Worm (Caenorhabditis elegans) whole organism, L2 larva: ENCODE measurements around the gene nhr-177.

Experiments used
- F13H6.1 ChIP-seq: sonication (generic microtip); optimal IDR thresholded peaks from 2 replicates; lab custom pipeline; 2016; ENCODE audit warnings: missing genetic modification characterization, missing compliant biosample characterization
- R02D3.7 ChIP-seq: fragments of 150-350 bp; optimal IDR thresholded peaks from 2 replicates; lab custom pipeline; 2014; ENCODE audit warnings: missing biosample characterization, missing genetic modification characterization
- Y55F3AM.14 ChIP-seq: fragments of 200-800 bp; sonication (Bioruptor generic); optimal IDR thresholded peaks from 2 replicates; lab custom pipeline; 2018; ENCODE audit warnings: mild to moderate bottlenecking, missing genetic modification characterization, missing compliant biosample characterization
- ama-1 ChIP-seq: fragments of 150-350 bp; optimal IDR thresholded peaks from 2 replicates; lab custom pipeline; 2018; ENCODE audit warnings: inconsistent platforms
- blmp-1 ChIP-seq: sonication (generic microtip); optimal IDR thresholded peaks from 2 replicates; lab custom pipeline; 2017; ENCODE audit warnings: missing genetic modification characterization, mild to moderate bottlenecking, missing compliant biosample characterization, antibody characterized with exemption, moderate library complexity; ENCODE audit not compliant: insufficient read depth
- ceh-82 ChIP-seq: fragments of 150-350 bp; optimal IDR thresholded peaks from 2 replicates; lab custom pipeline; 2014; ENCODE audit warnings: missing biosample characterization, missing genetic modification characterization
- crh-2 ChIP-seq: sonication (generic microtip); optimal IDR thresholded peaks from 2 replicates; lab custom pipeline; 2017; ENCODE audit warnings: missing biosample characterization, missing genetic modification characterization
- dmd-4 ChIP-seq: sonication (generic microtip); optimal IDR thresholded peaks from 2 replicates; lab custom pipeline; 2017; ENCODE audit warnings: missing biosample characterization, missing genetic modification characterization
- egl-27 ChIP-seq: sonication (generic microtip); optimal IDR thresholded peaks from 3 replicates; lab custom pipeline; 2017; ENCODE audit warnings: missing biosample characterization, missing genetic modification reagents, missing genetic modification characterization
- elt-1 ChIP-seq: fragments of 150-350 bp; optimal IDR thresholded peaks from 2 replicates; lab custom pipeline; 2014; ENCODE audit warnings: missing biosample characterization, missing genetic modification characterization
- fos-1 ChIP-seq: fragments of 150-350 bp; optimal IDR thresholded peaks from 2 replicates; lab custom pipeline; 2014; ENCODE audit warnings: missing biosample characterization, missing genetic modification characterization
- gmeb-1 ChIP-seq: fragments of 150-350 bp; optimal IDR thresholded peaks from 2 replicates; lab custom pipeline; 2014; ENCODE audit warnings: missing biosample characterization, missing genetic modification characterization
- lin-11 ChIP-seq: fragments of 150-350 bp; sonication (generic microtip); optimal IDR thresholded peaks from 2 replicates; lab custom pipeline; 2014; ENCODE audit warnings: missing biosample characterization, missing genetic modification characterization, inconsistent platforms, mixed read lengths
- lin-13 ChIP-seq: fragments of 150-350 bp; optimal IDR thresholded peaks from 2 replicates; lab custom pipeline; 2014; ENCODE audit warnings: missing biosample characterization, missing genetic modification reagents, missing genetic modification characterization
- lin-39 ChIP-seq: fragments of 150-350 bp; optimal IDR thresholded peaks from 2 replicates; lab custom pipeline; 2014; ENCODE audit warnings: missing biosample characterization, missing genetic modification reagents, missing genetic modification characterization
- lsy-2 ChIP-seq, 2 experiments: fragments of 150-350 bp in 1 of 2; sonication (generic microtip) in 1 of 2; optimal IDR thresholded peaks; 2 replicates each; lab custom pipeline; 2014 to 2017; ENCODE audit warnings: missing biosample characterization in 2 of 2, missing genetic modification characterization in 2 of 2
- mab-5 ChIP-seq: fragments of 150-350 bp; optimal IDR thresholded peaks from 2 replicates; lab custom pipeline; 2014; ENCODE audit warnings: missing biosample characterization, missing genetic modification characterization
- mbf-1 ChIP-seq: sonication (generic microtip); optimal IDR thresholded peaks from 2 replicates; lab custom pipeline; 2017; ENCODE audit warnings: missing biosample characterization, missing genetic modification characterization
- nhr-11 ChIP-seq: fragments of 150-350 bp; optimal IDR thresholded peaks from 2 replicates; lab custom pipeline; 2014; ENCODE audit warnings: missing biosample characterization, missing genetic modification characterization
- nhr-12 ChIP-seq: fragments of 150-350 bp; optimal IDR thresholded peaks from 2 replicates; lab custom pipeline; 2014; ENCODE audit warnings: missing biosample characterization, missing genetic modification characterization
- nhr-129 ChIP-seq: fragments of 150-350 bp; optimal IDR thresholded peaks from 2 replicates; lab custom pipeline; 2014; ENCODE audit warnings: missing biosample characterization, missing genetic modification characterization
- nhr-21 ChIP-seq: fragments of 150-350 bp; optimal IDR thresholded peaks from 2 replicates; lab custom pipeline; 2014; ENCODE audit warnings: missing biosample characterization, missing genetic modification characterization
- nhr-23 ChIP-seq: fragments of 150-350 bp; optimal IDR thresholded peaks from 2 replicates; lab custom pipeline; 2014; ENCODE audit warnings: missing biosample characterization, missing genetic modification reagents, missing genetic modification characterization
- nhr-237 ChIP-seq: fragments of 150-350 bp; optimal IDR thresholded peaks from 2 replicates; lab custom pipeline; 2014; ENCODE audit warnings: missing biosample characterization, missing genetic modification characterization
- nhr-25 ChIP-seq: fragments of 150-350 bp; sonication (generic microtip); optimal IDR thresholded peaks from 3 replicates; lab custom pipeline; 2014; ENCODE audit warnings: missing biosample characterization, missing genetic modification characterization
- nhr-77 ChIP-seq: fragments of 150-350 bp; optimal IDR thresholded peaks from 2 replicates; lab custom pipeline; 2014; ENCODE audit warnings: missing biosample characterization, missing genetic modification characterization
- sem-4 ChIP-seq: fragments of 150-350 bp; optimal IDR thresholded peaks from 2 replicates; lab custom pipeline; 2014; ENCODE audit warnings: missing biosample characterization, missing genetic modification reagents, missing genetic modification characterization
- skn-1 ChIP-seq: sonication (generic microtip); optimal IDR thresholded peaks from 2 replicates; lab custom pipeline; 2017; ENCODE audit warnings: missing biosample characterization, missing genetic modification characterization
- sma-3 ChIP-seq: sonication (generic microtip); optimal IDR thresholded peaks from 2 replicates; lab custom pipeline; 2016; ENCODE audit warnings: missing genetic modification reagents, missing genetic modification characterization, missing compliant biosample characterization
- sma-9 ChIP-seq, 2 experiments: fragments of 150-350 bp in 1 of 2; sonication (generic microtip) in 1 of 2; optimal IDR thresholded peaks; 2 replicates each; lab custom pipeline; 2014 to 2016; ENCODE audit warnings: missing genetic modification characterization in 2 of 2, mild to moderate bottlenecking in 1 of 2, missing biosample characterization in 1 of 2, missing compliant biosample characterization in 1 of 2, missing genetic modification reagents in 1 of 2, moderate library complexity in 1 of 2
- snpc-4 ChIP-seq: fragments of 150-350 bp; optimal IDR thresholded peaks from 2 replicates; lab custom pipeline; 2014; ENCODE audit warnings: missing biosample characterization, missing genetic modification characterization
- unc-39 ChIP-seq: fragments of 150-350 bp; optimal IDR thresholded peaks from 2 replicates; lab custom pipeline; 2014; ENCODE audit warnings: missing biosample characterization, missing genetic modification characterization
- unc-55 ChIP-seq: fragments of 150-350 bp; sonication (generic microtip); optimal IDR thresholded peaks from 3 replicates; lab custom pipeline; 2014; ENCODE audit warnings: missing biosample characterization, missing genetic modification reagents, missing genetic modification characterization
- unc-62 ChIP-seq: fragments of 150-350 bp; optimal IDR thresholded peaks from 2 replicates; lab custom pipeline; 2014; ENCODE audit warnings: missing biosample characterization, missing genetic modification reagents, missing genetic modification characterization
- ztf-1 ChIP-seq: fragments of 200-800 bp; sonication (Bioruptor generic); conservative IDR thresholded peaks from 2 replicates; pipeline ENCODE4 v1.3.6; 2022; ENCODE audit warnings: missing genetic modification characterization, missing compliant biosample characterization
- ztf-4 ChIP-seq: fragments of 150-350 bp; optimal IDR thresholded peaks from 2 replicates; lab custom pipeline; 2014; ENCODE audit warnings: missing biosample characterization, missing genetic modification characterization

Gene nhr-177

DNA sequence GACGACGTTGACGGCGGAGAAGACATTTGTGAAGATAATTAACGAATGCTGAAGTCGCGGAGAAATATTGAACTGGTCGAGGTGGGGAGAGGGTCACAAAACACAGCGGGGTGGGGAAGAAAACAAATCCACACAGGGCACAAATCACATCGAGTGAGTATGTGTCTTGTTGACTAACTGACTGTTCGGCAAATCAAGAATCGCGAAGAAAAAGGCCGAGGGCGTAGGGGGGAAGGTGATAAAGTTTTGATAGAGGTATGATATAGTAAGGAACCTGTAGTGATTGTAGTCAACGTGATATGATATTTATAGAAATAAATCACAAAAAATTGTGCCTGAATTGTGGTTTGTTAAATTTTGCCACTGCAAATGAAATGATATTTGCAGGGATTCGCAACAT lies 2.3 kb upstream of the nhr-177 start, which contains the start of gene nhr-178:
nhr-178 (minus strand) TSS at position 164 of the 400 bp plus-strand sequence.
- TF ChIP-seq nhr-23 (tag; lab: Kevin White, UChicago) = no peak
- TF ChIP-seq unc-62 = no peak
- no peak for TF ChIP-seq nhr-237
- peak; percentile 77 for TF ChIP-seq sma-3 (GFP tag; lab: Kevin White, UChicago)
- peak; percentile 25 for TF ChIP-seq crh-2 (tag; lab: Kevin White, UChicago)
- peak; percentile 76 for TF ChIP-seq sma-9 (GFP tag; optimal IDR thresholded peaks at IDR 0.05; lab: Kevin White, UChicago)
- TF ChIP-seq sma-9 (tag; optimal IDR thresholded peaks at IDR 0.05; lab: Kevin White, UChicago) = no peak
- peak; percentile 85 for TF ChIP-seq F13H6.1 (tag; lab: Kevin White, UChicago)
- TF ChIP-seq lin-11 (tag; lab: Kevin White, UChicago) = no peak
- TF ChIP-seq Y55F3AM.14 (GFP tag; lab: Kevin White, UChicago) = peak; percentile 48
- TF ChIP-seq ztf-4 (tag; lab: Kevin White, UChicago) = no peak
- TF ChIP-seq gmeb-1 = no peak
- TF ChIP-seq blmp-1 (tag; lab: Kevin White, UChicago) = peak; percentile 18
- no peak for TF ChIP-seq ztf-1
- TF ChIP-seq nhr-129 = peak; percentile 12
- no peak for TF ChIP-seq mab-5
- no peak for TF ChIP-seq dmd-4 (tag; lab: Kevin White, UChicago)
- no peak for TF ChIP-seq unc-39 (tag; lab: Kevin White, UChicago)
- TF ChIP-seq fos-1 (tag; lab: Kevin White, UChicago) = peak; percentile 92
- TF ChIP-seq mbf-1 (tag; lab: Kevin White, UChicago) = no peak
- TF ChIP-seq unc-55 = no peak
- TF ChIP-seq nhr-21 = no peak
- peak; percentile 64 for TF ChIP-seq nhr-25 (tag; lab: Kevin White, UChicago)

DNA sequence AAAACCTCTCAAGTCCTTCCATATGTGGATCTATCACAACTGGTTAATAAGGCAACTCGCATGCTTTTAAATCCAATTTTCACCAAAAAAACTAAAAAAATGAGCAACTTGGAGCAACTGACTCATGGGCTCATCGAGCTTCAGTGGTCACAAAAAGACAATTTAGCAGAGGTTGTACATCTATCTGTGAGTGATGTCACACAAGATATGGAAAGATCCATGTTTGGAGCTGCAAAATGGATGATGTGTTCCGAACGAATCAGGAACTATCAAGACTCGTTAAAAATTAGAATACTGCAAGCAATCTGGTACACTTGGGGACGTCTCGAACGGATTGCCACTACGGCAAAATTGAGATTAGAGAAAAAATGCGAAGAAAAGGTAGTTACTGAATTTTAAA lies 1.5 kb downstream of the nhr-177 start:
- TF ChIP-seq sma-9 (GFP tag; optimal IDR thresholded peaks at IDR 0.05; lab: Kevin White, UChicago) = no peak
- TF ChIP-seq sma-9 (tag; optimal IDR thresholded peaks at IDR 0.05; lab: Kevin White, UChicago) = no peak
- no peak for TF ChIP-seq ztf-1
- TF ChIP-seq, all 48 proteins: peak for 0

DNA sequence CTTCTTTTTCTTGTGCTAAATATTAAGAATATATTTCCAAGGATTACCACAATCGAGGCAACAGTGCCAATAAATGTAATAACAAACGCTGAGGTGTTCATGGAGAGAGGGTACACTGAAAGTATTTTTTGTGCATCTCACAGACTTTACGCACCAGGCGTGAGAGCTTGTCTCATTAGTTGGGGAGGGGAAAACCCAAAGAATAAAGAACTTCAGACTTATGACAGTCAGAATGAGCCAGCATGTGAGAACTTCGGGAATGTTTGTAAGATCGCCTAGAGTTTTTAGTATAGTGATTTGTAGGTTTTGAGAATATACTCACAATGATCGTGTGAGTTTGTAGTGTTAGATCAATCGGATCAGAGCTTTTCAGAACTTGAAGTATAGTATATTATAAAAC lies 4.7 kb downstream of the nhr-177 start, which contains the start of gene srbc-41:
srbc-41 (minus strand) TSS at position 101 of the 400 bp plus-strand sequence.
- TF ChIP-seq mbf-1 (tag; lab: Kevin White, UChicago) = no peak
- TF ChIP-seq lin-39 (tag; lab: Kevin White, UChicago) = no peak
- TF ChIP-seq F13H6.1 (tag; lab: Kevin White, UChicago) = no peak
- TF ChIP-seq nhr-23 (tag; lab: Kevin White, UChicago) = no peak
- no peak for TF ChIP-seq nhr-21
- TF ChIP-seq sma-3 (GFP tag; lab: Kevin White, UChicago) = no peak
- no peak for TF ChIP-seq lin-13
- TF ChIP-seq blmp-1 (tag; lab: Kevin White, UChicago) = no peak
- no peak for TF ChIP-seq Y55F3AM.14 (GFP tag; lab: Kevin White, UChicago)
- no peak for TF ChIP-seq nhr-11 (tag; lab: Kevin White, UChicago)
- no peak for TF ChIP-seq lsy-2 (tag; optimal IDR thresholded peaks at IDR 0.05; lab: Kevin White, UChicago)

DNA sequence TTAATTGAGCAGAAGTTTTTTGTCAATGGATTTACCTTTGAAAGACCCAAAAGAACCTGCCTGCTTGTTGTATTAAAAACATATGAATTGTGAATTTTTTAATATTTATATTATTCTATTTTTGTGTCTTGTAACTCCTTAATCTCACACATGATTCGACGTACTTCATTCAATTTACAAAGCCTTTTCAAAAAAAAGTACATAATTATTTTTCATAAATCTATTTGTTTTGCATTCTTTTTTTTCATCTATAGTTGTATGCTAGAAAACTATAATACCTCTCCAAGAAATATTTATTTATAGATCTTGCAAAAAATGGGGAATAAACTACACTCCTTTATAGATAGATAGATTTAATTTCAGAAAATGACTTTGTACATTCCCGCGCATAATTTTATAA lies 8.7 kb downstream of the nhr-177 start, which contains the start of gene nhr-179:
nhr-179 (minus strand) TSS at position 101 of the 400 bp plus-strand sequence.
- TF ChIP-seq sem-4 (tag; lab: Kevin White, UChicago) (no peak), unc-62 (no peak), ama-1 (no peak), ceh-82 (tag; lab: Kevin White, UChicago) (no peak), nhr-25 (tag; lab: Kevin White, UChicago) (no peak), lin-13 (no peak), egl-27 (tag; lab: Kevin White, UChicago) (no peak), R02D3.7 (tag; lab: Kevin White, UChicago) (no peak), unc-39 (tag; lab: Kevin White, UChicago) (no peak), snpc-4 (tag; lab: Kevin White, UChicago) (no peak), gmeb-1 (no peak), nhr-77 (tag; lab: Kevin White, UChicago) (no peak), sma-3 (GFP tag; lab: Kevin White, UChicago) (no peak), nhr-12 (no peak)

DNA sequence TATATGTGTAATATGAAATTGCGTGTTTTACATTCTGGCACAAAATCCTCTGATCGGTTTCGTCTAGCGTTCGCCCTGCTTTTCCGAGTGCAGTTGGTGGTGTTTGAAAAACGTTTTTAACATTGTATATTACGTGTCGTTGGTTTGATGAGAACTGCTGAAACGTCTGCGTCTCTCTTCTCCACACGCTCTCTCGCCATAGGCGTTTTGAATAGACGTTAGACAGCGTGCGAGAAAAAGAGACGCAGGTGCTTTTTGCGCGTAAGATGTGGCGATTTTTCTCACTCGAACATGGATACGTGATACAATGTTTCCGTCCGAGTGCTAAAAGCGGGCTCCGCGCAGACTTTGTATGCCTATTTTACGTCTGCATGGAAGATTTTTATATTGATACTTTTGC lies 10.5 kb downstream of the nhr-177 start:
- TF ChIP-seq Y55F3AM.14 (GFP tag; lab: Kevin White, UChicago) (no peak), mab-5 (no peak), lin-13 (no peak), mbf-1 (tag; lab: Kevin White, UChicago) (no peak), skn-1 (tag; lab: Kevin White, UChicago) (no peak), nhr-25 (tag; lab: Kevin White, UChicago) (no peak), fos-1 (tag; lab: Kevin White, UChicago) (no peak), elt-1 (tag; lab: Kevin White, UChicago) (no peak), ztf-4 (tag; lab: Kevin White, UChicago) (no peak), ceh-82 (tag; lab: Kevin White, UChicago) (no peak), unc-55 (no peak), blmp-1 (tag; lab: Kevin White, UChicago) (no peak), egl-27 (tag; lab: Kevin White, UChicago) (no peak)
